Fruit fly (Drosophila melanogaster): ENCODE measurements around the gene PGRP-LE.

DNA sequence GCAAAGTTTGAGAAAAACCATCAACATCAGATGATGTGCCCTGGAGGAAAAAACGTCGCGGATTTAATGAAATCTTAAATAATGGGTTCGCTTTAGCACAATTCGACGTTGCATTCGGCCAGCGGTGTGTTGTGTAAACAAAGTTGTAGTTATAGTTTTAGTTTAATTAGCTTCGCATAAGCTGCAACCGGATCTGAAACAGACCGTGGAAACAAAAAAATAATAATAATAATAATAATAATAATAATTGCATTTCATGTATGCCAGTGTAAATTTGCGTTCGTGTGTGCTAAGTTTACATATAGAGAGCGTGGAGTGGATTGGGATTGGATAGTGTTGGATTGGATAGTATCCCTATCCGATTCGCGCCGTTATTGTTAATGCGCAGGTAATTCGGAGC, 1.1 kb upstream of the PGRP-LE start:
- TF ChIP-seq usp (GFP tag; optimal IDR thresholded peaks at IDR 0.05) (no peak), psq (optimal IDR thresholded peaks at IDR 0.05) (no peak), CG8478 (optimal IDR thresholded peaks at IDR 0.05) (no peak)
